Worm (Caenorhabditis elegans) whole organism, early embryonic: Measurements from ENCODE around the gene inx-6.

Experiments used
- B0310.2 ChIP-seq: sonication (generic microtip); optimal IDR thresholded peaks from 2 replicates; lab custom pipeline; 2016; ENCODE audit warnings: mild to moderate bottlenecking, missing genetic modification characterization, missing compliant biosample characterization
- F13C5.2 ChIP-seq: sonication (generic microtip); optimal IDR thresholded peaks from 2 replicates; lab custom pipeline; 2017; ENCODE audit warnings: mild to moderate bottlenecking, missing genetic modification characterization, inconsistent platforms, missing compliant biosample characterization
- aly-1 ChIP-seq: sonication (generic microtip); optimal IDR thresholded peaks from 2 replicates; lab custom pipeline; 2016; ENCODE audit warnings: missing genetic modification characterization, missing compliant biosample characterization
- ama-1 ChIP-seq: fragments of 150-350 bp; optimal IDR thresholded peaks from 2 replicates; lab custom pipeline; 2014
- ceh-13 ChIP-seq: fragments of 200-800 bp; sonication (Bioruptor generic); optimal IDR thresholded peaks from 2 replicates; lab custom pipeline; 2018; ENCODE audit warnings: mild to moderate bottlenecking, missing genetic modification characterization, missing compliant biosample characterization
- ceh-36 ChIP-seq: sonication (generic microtip); optimal IDR thresholded peaks from 2 replicates; lab custom pipeline; 2016; ENCODE audit warnings: missing genetic modification characterization, inconsistent platforms, missing compliant biosample characterization
- ets-7 ChIP-seq: sonication (generic microtip); optimal IDR thresholded peaks from 2 replicates; lab custom pipeline; 2016; ENCODE audit warnings: missing genotype, missing genetic modification characterization, missing compliant biosample characterization
- flt-1 ChIP-seq: fragments of 200-800 bp; sonication (Bioruptor generic); IDR thresholded peaks from 2 replicates; pipeline ENCODE4 v1.3.6; 2022; ENCODE audit warnings: missing genetic modification characterization, missing compliant biosample characterization
- hmbx-1 ChIP-seq: sonication (generic microtip); optimal IDR thresholded peaks from 2 replicates; lab custom pipeline; 2016; ENCODE audit warnings: mild to moderate bottlenecking, missing genetic modification characterization, missing compliant biosample characterization
- hmg-4 ChIP-seq: fragments of 200-800 bp; sonication (Bioruptor generic); optimal IDR thresholded peaks from 2 replicates; lab custom pipeline; 2018; ENCODE audit warnings: mild to moderate bottlenecking, missing genetic modification characterization, missing compliant biosample characterization
- hnd-1 ChIP-seq: sonication (generic microtip); optimal IDR thresholded peaks from 2 replicates; lab custom pipeline; 2016; ENCODE audit warnings: missing genetic modification characterization, missing compliant biosample characterization
- pes-1 ChIP-seq: fragments of 200-800 bp; sonication (Bioruptor generic); IDR thresholded peaks from 2 replicates; pipeline ENCODE4 v1.3.6; 2022; ENCODE audit warnings: missing genetic modification reagents, missing genetic modification characterization, missing compliant biosample characterization
- scrt-1 ChIP-seq: fragments of 200-800 bp; sonication (Bioruptor generic); IDR thresholded peaks from 2 replicates; pipeline ENCODE4 v1.3.6; 2022; ENCODE audit warnings: missing genetic modification characterization, missing compliant biosample characterization
- sea-1 ChIP-seq: fragments of 200-800 bp; sonication (Bioruptor generic); conservative IDR thresholded peaks from 2 replicates; pipeline ENCODE4 v1.3.6; 2022; ENCODE audit warnings: missing genetic modification characterization, missing compliant biosample characterization
- tbx-11 ChIP-seq: fragments of 200-800 bp; sonication (Bioruptor generic); IDR thresholded peaks from 2 replicates; pipeline ENCODE4 v1.3.6; 2022; ENCODE audit warnings: missing genetic modification characterization, missing compliant biosample characterization
- tbx-37 ChIP-seq: fragments of 200-800 bp; sonication (Bioruptor generic); conservative IDR thresholded peaks from 2 replicates; pipeline ENCODE4 v1.3.6; 2022; ENCODE audit warnings: missing genetic modification reagents, missing genetic modification characterization, missing compliant biosample characterization
- tra-4 ChIP-seq: sonication (generic microtip); optimal IDR thresholded peaks from 2 replicates; lab custom pipeline; 2017; ENCODE audit warnings: missing genetic modification characterization, missing compliant biosample characterization

The inx-6 gene

ce11 chrIV:12715947-12716382 lies 30.4 kb upstream of the inx-6 start:
- no peak for TF ChIP-seq tbx-37 (GFP tag; lab: Robert Waterston, UW)
- no peak for TF ChIP-seq B0310.2 (tag; lab: Kevin White, UChicago)
- TF ChIP-seq scrt-1, result no peak
- no peak for TF ChIP-seq hmg-4

ce11 chrIV:12717531-12717930 lies 28.9 kb upstream of the inx-6 start, which contains the start of gene C27D8.1:
TSS of gene C27D8.1 (plus strand) at chrIV:12717831.
- TF ChIP-seq sea-1 (GFP tag; lab: Robert Waterston, UW) (no peak), flt-1 (GFP tag; lab: Robert Waterston, UW) (no peak), B0310.2 (tag; lab: Kevin White, UChicago) (no peak), hmg-4 (no peak), pes-1 (GFP tag; lab: Robert Waterston, UW) (no peak), hnd-1 (no peak), hmbx-1 (tag; lab: Kevin White, UChicago) (no peak), tra-4 (no peak), ama-1 (lab: Kevin White, UChicago) (no peak), tbx-11 (GFP tag; lab: Robert Waterston, UW) (no peak), scrt-1 (no peak), ceh-36 (tag; lab: Kevin White, UChicago) (no peak), ceh-13 (GFP tag; lab: Kevin White, UChicago) (no peak), aly-1 (tag; lab: Kevin White, UChicago) (no peak), tbx-37 (GFP tag; lab: Robert Waterston, UW) (no peak), F13C5.2 (tag; lab: Kevin White, UChicago) (no peak), ets-7 (tag; lab: Kevin White, UChicago) (no peak)

ce11 chrIV:12719664-12720063 lies 26.7 kb upstream of the inx-6 start, which contains the start of gene idpp-7:
TSS of gene idpp-7 (plus strand) at chrIV:12719964.
- TF ChIP-seq ama-1 (lab: Kevin White, UChicago), result no peak
- no peak for TF ChIP-seq flt-1 (GFP tag; lab: Robert Waterston, UW)

ce11 chrIV:12721106-12721505 lies 25.3 kb upstream of the inx-6 start, which contains the start of gene T23F6.2:
TSS of gene T23F6.2 (plus strand) at chrIV:12721356.
- TF ChIP-seq ceh-36 (tag; lab: Kevin White, UChicago) (no peak), ama-1 (lab: Kevin White, UChicago) (no peak), ets-7 (tag; lab: Kevin White, UChicago) (no peak), scrt-1 (no peak), tbx-37 (GFP tag; lab: Robert Waterston, UW) (no peak), B0310.2 (tag; lab: Kevin White, UChicago) (no peak), pes-1 (GFP tag; lab: Robert Waterston, UW) (no peak), sea-1 (GFP tag; lab: Robert Waterston, UW) (no peak), F13C5.2 (tag; lab: Kevin White, UChicago) (no peak), hnd-1 (no peak), hmbx-1 (tag; lab: Kevin White, UChicago) (no peak), flt-1 (GFP tag; lab: Robert Waterston, UW) (no peak), ceh-13 (GFP tag; lab: Kevin White, UChicago) (no peak), tra-4 (no peak), tbx-11 (GFP tag; lab: Robert Waterston, UW) (no peak), aly-1 (tag; lab: Kevin White, UChicago) (no peak), hmg-4 (no peak)

ce11 chrIV:12724641-12725040 lies 21.7 kb upstream of the inx-6 start, which contains the start of the genes T23F6.3 and rbd-1:
TSS of gene T23F6.3 (minus strand) at chrIV:12724760.
TSS of gene rbd-1 (plus strand) at chrIV:12724986.
- TF ChIP-seq hmg-4 (no peak), tbx-37 (GFP tag; lab: Robert Waterston, UW) (peak; percentile 53; the same call in 1 of the 2 replicates), ceh-13 (GFP tag; lab: Kevin White, UChicago) (no peak), F13C5.2 (tag; lab: Kevin White, UChicago) (peak; percentile 76), ets-7 (tag; lab: Kevin White, UChicago) (peak; percentile 19), tbx-11 (GFP tag; lab: Robert Waterston, UW) (0 out of 2 replicates have a peak, but pooled peaks have one; percentile 47)

ce11 chrIV:12725228-12725627 lies 21.2 kb upstream of the inx-6 start:
- TF ChIP-seq ceh-36 (tag; lab: Kevin White, UChicago), result no peak

- no peak for TF ChIP-seq scrt-1
- no peak for TF ChIP-seq F13C5.2 (tag; lab: Kevin White, UChicago)
- TF ChIP-seq hnd-1, result no peak
- TF ChIP-seq flt-1 (GFP tag; lab: Robert Waterston, UW), result no peak
- no peak for TF ChIP-seq sea-1 (GFP tag; lab: Robert Waterston, UW)
- no peak for TF ChIP-seq ets-7 (tag; lab: Kevin White, UChicago)
- no peak for TF ChIP-seq tra-4
- no peak for TF ChIP-seq hmbx-1 (tag; lab: Kevin White, UChicago)
- TF ChIP-seq pes-1 (GFP tag; lab: Robert Waterston, UW), result no peak
- TF ChIP-seq tbx-37 (GFP tag; lab: Robert Waterston, UW), result no peak
- no peak for TF ChIP-seq ceh-36 (tag; lab: Kevin White, UChicago)
Measured at ce11 chrIV:12725925-12726324, 20.5 kb upstream of the inx-6 start.

ce11 chrIV:12728162-12728561 lies 18.2 kb upstream of the inx-6 start:
- TF ChIP-seq F13C5.2 (tag; lab: Kevin White, UChicago) (no peak), pes-1 (GFP tag; lab: Robert Waterston, UW) (no peak), tra-4 (no peak), sea-1 (GFP tag; lab: Robert Waterston, UW) (no peak), tbx-11 (GFP tag; lab: Robert Waterston, UW) (no peak), hmg-4 (no peak), ets-7 (tag; lab: Kevin White, UChicago) (no peak), B0310.2 (tag; lab: Kevin White, UChicago) (no peak), aly-1 (tag; lab: Kevin White, UChicago) (no peak), scrt-1 (no peak), ceh-13 (GFP tag; lab: Kevin White, UChicago) (no peak), flt-1 (GFP tag; lab: Robert Waterston, UW) (no peak), ceh-36 (tag; lab: Kevin White, UChicago) (no peak), hnd-1 (no peak), ama-1 (lab: Kevin White, UChicago) (no peak), hmbx-1 (tag; lab: Kevin White, UChicago) (no peak), tbx-37 (GFP tag; lab: Robert Waterston, UW) (no peak)
